Worm (Caenorhabditis elegans) whole organism, early embryonic: Measurements from ENCODE around the gene srz-102.

Source experiments
- B0310.2 ChIP-seq: sonication (generic microtip); optimal IDR thresholded peaks from 2 replicates; lab custom pipeline; 2016; ENCODE audit warnings: mild to moderate bottlenecking, missing genetic modification characterization, missing compliant biosample characterization
- F13C5.2 ChIP-seq: sonication (generic microtip); optimal IDR thresholded peaks from 2 replicates; lab custom pipeline; 2017; ENCODE audit warnings: mild to moderate bottlenecking, missing genetic modification characterization, inconsistent platforms, missing compliant biosample characterization
- ama-1 ChIP-seq: fragments of 150-350 bp; optimal IDR thresholded peaks from 2 replicates; lab custom pipeline; 2014
- ceh-13 ChIP-seq: fragments of 200-800 bp; sonication (Bioruptor generic); optimal IDR thresholded peaks from 2 replicates; lab custom pipeline; 2018; ENCODE audit warnings: mild to moderate bottlenecking, missing genetic modification characterization, missing compliant biosample characterization
- flt-1 ChIP-seq: fragments of 200-800 bp; sonication (Bioruptor generic); IDR thresholded peaks from 2 replicates; pipeline ENCODE4 v1.3.6; 2022; ENCODE audit warnings: missing genetic modification characterization, missing compliant biosample characterization
- hmbx-1 ChIP-seq: sonication (generic microtip); optimal IDR thresholded peaks from 2 replicates; lab custom pipeline; 2016; ENCODE audit warnings: mild to moderate bottlenecking, missing genetic modification characterization, missing compliant biosample characterization
- hmg-4 ChIP-seq: fragments of 200-800 bp; sonication (Bioruptor generic); optimal IDR thresholded peaks from 2 replicates; lab custom pipeline; 2018; ENCODE audit warnings: mild to moderate bottlenecking, missing genetic modification characterization, missing compliant biosample characterization
- hnd-1 ChIP-seq: sonication (generic microtip); optimal IDR thresholded peaks from 2 replicates; lab custom pipeline; 2016; ENCODE audit warnings: missing genetic modification characterization, missing compliant biosample characterization
- scrt-1 ChIP-seq: fragments of 200-800 bp; sonication (Bioruptor generic); IDR thresholded peaks from 2 replicates; pipeline ENCODE4 v1.3.6; 2022; ENCODE audit warnings: missing genetic modification characterization, missing compliant biosample characterization
- tbx-11 ChIP-seq: fragments of 200-800 bp; sonication (Bioruptor generic); IDR thresholded peaks from 2 replicates; pipeline ENCODE4 v1.3.6; 2022; ENCODE audit warnings: missing genetic modification characterization, missing compliant biosample characterization
- tbx-37 ChIP-seq: fragments of 200-800 bp; sonication (Bioruptor generic); conservative IDR thresholded peaks from 2 replicates; pipeline ENCODE4 v1.3.6; 2022; ENCODE audit warnings: missing genetic modification reagents, missing genetic modification characterization, missing compliant biosample characterization

DNA sequence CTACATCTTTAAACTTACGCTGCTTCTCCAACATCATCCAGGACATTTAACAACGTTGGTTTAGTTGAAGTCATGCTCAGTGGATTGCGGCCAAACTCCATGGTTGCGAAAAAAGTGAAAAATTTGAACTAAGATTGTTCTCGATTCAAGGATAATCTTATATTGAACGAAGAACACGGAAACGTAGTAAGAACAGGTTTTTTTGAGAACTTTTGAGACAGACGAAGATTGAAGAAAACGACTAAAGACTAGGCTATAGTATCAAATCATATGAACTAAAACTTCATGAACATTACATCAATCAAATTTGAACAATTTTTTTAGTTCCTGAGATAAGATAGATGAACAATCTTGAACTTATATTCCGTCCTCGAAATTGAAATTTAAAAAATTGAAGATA lies 40.2 kb upstream of the srz-102 start, which contains the start of gene W06G6.10:
- no peak for TF ChIP-seq B0310.2 (tag; lab: Kevin White, UChicago)
- no peak for TF ChIP-seq ama-1 (lab: Kevin White, UChicago)
- no peak for TF ChIP-seq hmbx-1 (tag; lab: Kevin White, UChicago)
- no peak for TF ChIP-seq ceh-13 (GFP tag; lab: Kevin White, UChicago)
- TF ChIP-seq hmg-4 (GFP tag; lab: Kevin White, UChicago): no peak
- no peak for TF ChIP-seq tbx-37 (GFP tag; lab: Robert Waterston, UW)
- TF ChIP-seq scrt-1 (GFP tag; lab: Robert Waterston, UW): no peak
- TF ChIP-seq hnd-1 (tag; lab: Kevin White, UChicago): no peak
- TF ChIP-seq tbx-11 (GFP tag; lab: Robert Waterston, UW): no peak
- TF ChIP-seq flt-1 (GFP tag; lab: Robert Waterston, UW): no peak
- no peak for TF ChIP-seq F13C5.2 (tag; lab: Kevin White, UChicago)
